Worm (Caenorhabditis elegans): ENCODE results near the gene top-2.

DNA sequence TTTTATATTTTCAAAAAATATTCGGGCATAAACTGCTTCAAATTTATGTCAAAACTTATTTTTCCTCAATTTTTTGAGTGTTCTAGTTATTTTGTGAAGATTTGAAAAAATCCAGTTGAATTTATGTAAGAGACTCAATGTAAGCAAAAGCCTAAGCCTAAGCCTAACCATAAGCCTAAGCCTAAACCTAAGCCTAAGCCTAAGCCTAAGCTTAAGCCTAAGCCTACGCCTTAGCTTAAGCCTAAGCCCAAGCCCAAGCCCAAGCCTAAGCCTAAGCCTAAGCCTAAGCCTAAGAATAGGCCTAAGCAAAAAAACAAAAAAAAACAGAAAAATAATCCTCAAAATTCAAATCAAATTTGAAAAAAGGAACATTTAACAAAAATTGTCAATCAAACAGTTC lies 55.2 kb downstream of the top-2 start:
- TF ChIP-seq F22D6.2 (tag; optimal IDR thresholded peaks at IDR 0.05) (no peak), bed-2 (GFP tag; IDR thresholded peaks at IDR 0.05) (no peak)

Measured in whole organism, young adult.